Fruit fly (Drosophila melanogaster): ENCODE measurements around the gene CG9921.

Gene CG9921

dm6 chrX:16320197-16320921, 13.0 kb downstream of the CG9921 start, which contains the start of gene Cyp1 (continued):
- TF ChIP-seq CG18476 (GFP tag; optimal IDR thresholded peaks at IDR 0.05) (peak; percentile 44), CG6254 (GFP tag; optimal IDR thresholded peaks at IDR 0.05) (no peak), CG33213 (GFP tag; optimal IDR thresholded peaks at IDR 0.05) (no peak), CG9932 (GFP tag; IDR thresholded peaks at IDR 0.05) (peak; percentile 68), HmgZ (tag; optimal IDR thresholded peaks at IDR 0.05) (peak; percentile 24), lov (optimal IDR thresholded peaks at IDR 0.05) (no peak), lov (GFP tag; IDR thresholded peaks at IDR 0.05) (peak; percentile 58; the same call in 1 of the 3 replicates), CHES-1-like (GFP tag; optimal IDR thresholded peaks at IDR 0.05) (no peak), CG11398 (GFP tag; optimal IDR thresholded peaks at IDR 0.05) (no peak), unc-4 (GFP tag; IDR thresholded peaks at IDR 0.05; ENCODE audit: partially characterized antibody) (peak; percentile 68), nom (GFP tag; optimal IDR thresholded peaks at IDR 0.05) (peak; percentile 66), hb (GFP tag; IDR thresholded peaks at IDR 0.05; ENCODE audit: partially characterized antibody) (peak; percentile 69; the same call in 1 of the 3 replicates), jing (GFP tag; optimal IDR thresholded peaks at IDR 0.05) (no peak), CG31365 (tag; optimal IDR thresholded peaks at IDR 0.05) (no peak), ato (GFP tag; IDR thresholded peaks at IDR 0.05; ENCODE audit: partially characterized antibody) (peak; percentile 82), Dip2 (GFP tag; IDR thresholded peaks at IDR 0.05) (no peak), bab2 (GFP tag; optimal IDR thresholded peaks at IDR 0.05) (no peak), CG10267 (tag; optimal IDR thresholded peaks at IDR 0.05) (no peak), CoRest (tag; optimal IDR thresholded peaks at IDR 0.05) (peak; percentile 32), Drgx (GFP tag; IDR thresholded peaks at IDR 0.05) (peak; percentile 25; the same call in 1 of the 2 replicates), CG11695 (GFP tag; IDR thresholded peaks at IDR 0.05) (no peak), CG4328 (GFP tag; optimal IDR thresholded peaks at IDR 0.05) (no peak), CG14050 (GFP tag; IDR thresholded peaks at IDR 0.05) (peak; percentile 43; the same call in 1 of the 3 replicates), zfh2 (GFP tag; optimal IDR thresholded peaks at IDR 0.05) (peak; percentile 42), CG10321 (GFP tag; IDR thresholded peaks at IDR 0.05) (no peak), Trl (optimal IDR thresholded peaks at IDR 0.05) (no peak), Trl (GFP tag; optimal IDR thresholded peaks at IDR 0.05) (no peak), rib (GFP tag; IDR thresholded peaks at IDR 0.05) (peak; percentile 42; the same call in 1 of the 2 replicates), sc (optimal IDR thresholded peaks at IDR 0.05) (no peak), sc (GFP tag; optimal IDR thresholded peaks at IDR 0.05) (no peak), mirr (GFP tag; optimal IDR thresholded peaks at IDR 0.05) (peak; percentile 25), CG3847 (GFP tag; IDR thresholded peaks at IDR 0.05) (peak; percentile 58; the same call in 1 of the 2 replicates), CG1233 (GFP tag; optimal IDR thresholded peaks at IDR 0.05) (peak; percentile 33), CG6765 (GFP tag; optimal IDR thresholded peaks at IDR 0.05) (no peak), Hr39 (optimal IDR thresholded peaks at IDR 0.05) (no peak), en (GFP tag; optimal IDR thresholded peaks at IDR 0.05) (no peak), CG12769 (tag; optimal IDR thresholded peaks at IDR 0.05) (peak; percentile 14), CG14710 (tag; optimal IDR thresholded peaks at IDR 0.05) (peak; percentile 32), Sox100B (GFP tag; optimal IDR thresholded peaks at IDR 0.05) (peak; percentile 32), sim (GFP tag; IDR thresholded peaks at IDR 0.05) (peak; percentile 44; the same call in 1 of the 2 replicates), dan (GFP tag; IDR thresholded peaks at IDR 0.05) (no peak), CG9437 (GFP tag; optimal IDR thresholded peaks at IDR 0.05) (no peak), da (GFP tag; optimal IDR thresholded peaks at IDR 0.05) (no peak), ATbp (GFP tag; optimal IDR thresholded peaks at IDR 0.05) (no peak), wor (GFP tag; IDR thresholded peaks at IDR 0.05) (no peak), fru (optimal IDR thresholded peaks at IDR 0.05) (no peak), Mrtf (GFP tag; IDR thresholded peaks at IDR 0.05) (no peak; the same call in 2 of the 3 replicates), bcd (GFP tag; optimal IDR thresholded peaks at IDR 0.05) (peak; percentile 8), tgo (GFP tag; IDR thresholded peaks at IDR 0.05) (peak; percentile 52; the same call in 2 of the 3 replicates), trem (tag; optimal IDR thresholded peaks at IDR 0.05) (peak; percentile 38), Dref (GFP tag; IDR thresholded peaks at IDR 0.05) (peak; percentile 83)
